Worm (Caenorhabditis elegans) whole organism, L2 larva: ENCODE results near the gene nhr-19.

Experiments
- C34F6.9 ChIP-seq: fragments of 150-350 bp; optimal IDR thresholded peaks from 2 replicates; lab custom pipeline; 2014; ENCODE audit warnings: missing biosample characterization, missing genetic modification characterization
- R02D3.7 ChIP-seq: fragments of 150-350 bp; optimal IDR thresholded peaks from 2 replicates; lab custom pipeline; 2014; ENCODE audit warnings: missing biosample characterization, missing genetic modification characterization
- ama-1 ChIP-seq: fragments of 150-350 bp; optimal IDR thresholded peaks from 2 replicates; lab custom pipeline; 2018; ENCODE audit warnings: inconsistent platforms
- blmp-1 ChIP-seq: sonication (generic microtip); optimal IDR thresholded peaks from 2 replicates; lab custom pipeline; 2017; ENCODE audit warnings: missing genetic modification characterization, mild to moderate bottlenecking, missing compliant biosample characterization, antibody characterized with exemption, moderate library complexity; ENCODE audit not compliant: insufficient read depth
- ceh-16 ChIP-seq: fragments of 150-350 bp; optimal IDR thresholded peaks from 2 replicates; lab custom pipeline; 2014; ENCODE audit warnings: missing biosample characterization, missing genetic modification characterization
- ceh-82 ChIP-seq: fragments of 150-350 bp; optimal IDR thresholded peaks from 2 replicates; lab custom pipeline; 2014; ENCODE audit warnings: missing biosample characterization, missing genetic modification characterization
- crh-2 ChIP-seq: sonication (generic microtip); optimal IDR thresholded peaks from 2 replicates; lab custom pipeline; 2017; ENCODE audit warnings: missing biosample characterization, missing genetic modification characterization
- egl-27 ChIP-seq: sonication (generic microtip); optimal IDR thresholded peaks from 3 replicates; lab custom pipeline; 2017; ENCODE audit warnings: missing biosample characterization, missing genetic modification reagents, missing genetic modification characterization
- elt-1 ChIP-seq: fragments of 150-350 bp; optimal IDR thresholded peaks from 2 replicates; lab custom pipeline; 2014; ENCODE audit warnings: missing biosample characterization, missing genetic modification characterization
- elt-3 ChIP-seq: sonication (generic microtip); optimal IDR thresholded peaks from 2 replicates; lab custom pipeline; 2017; ENCODE audit warnings: missing biosample characterization, missing genetic modification characterization
- fos-1 ChIP-seq: fragments of 150-350 bp; optimal IDR thresholded peaks from 2 replicates; lab custom pipeline; 2014; ENCODE audit warnings: missing biosample characterization, missing genetic modification characterization
- gmeb-1 ChIP-seq: fragments of 150-350 bp; optimal IDR thresholded peaks from 2 replicates; lab custom pipeline; 2014; ENCODE audit warnings: missing biosample characterization, missing genetic modification characterization
- lin-11 ChIP-seq: fragments of 150-350 bp; sonication (generic microtip); optimal IDR thresholded peaks from 2 replicates; lab custom pipeline; 2014; ENCODE audit warnings: missing biosample characterization, missing genetic modification characterization, inconsistent platforms, mixed read lengths
- lin-39 ChIP-seq: fragments of 150-350 bp; optimal IDR thresholded peaks from 2 replicates; lab custom pipeline; 2014; ENCODE audit warnings: missing biosample characterization, missing genetic modification reagents, missing genetic modification characterization
- lsy-2 ChIP-seq, 2 experiments: fragments of 150-350 bp in 1 of 2; sonication (generic microtip) in 1 of 2; optimal IDR thresholded peaks; 2 replicates each; lab custom pipeline; 2014 to 2017; ENCODE audit warnings: missing biosample characterization in 2 of 2, missing genetic modification characterization in 2 of 2
- mab-5 ChIP-seq: fragments of 150-350 bp; optimal IDR thresholded peaks from 2 replicates; lab custom pipeline; 2014; ENCODE audit warnings: missing biosample characterization, missing genetic modification characterization
- mbf-1 ChIP-seq: sonication (generic microtip); optimal IDR thresholded peaks from 2 replicates; lab custom pipeline; 2017; ENCODE audit warnings: missing biosample characterization, missing genetic modification characterization
- mdl-1 ChIP-seq, 2 experiments: fragments of 150-350 bp in 1 of 2; sonication (generic microtip) in 1 of 2; optimal IDR thresholded peaks; 2 replicates each; lab custom pipeline; 2017; ENCODE audit warnings: missing biosample characterization in 2 of 2, missing genetic modification characterization in 2 of 2
- nhr-129 ChIP-seq: fragments of 150-350 bp; optimal IDR thresholded peaks from 2 replicates; lab custom pipeline; 2014; ENCODE audit warnings: missing biosample characterization, missing genetic modification characterization
- nhr-21 ChIP-seq: fragments of 150-350 bp; optimal IDR thresholded peaks from 2 replicates; lab custom pipeline; 2014; ENCODE audit warnings: missing biosample characterization, missing genetic modification characterization
- nhr-237 ChIP-seq: fragments of 150-350 bp; optimal IDR thresholded peaks from 2 replicates; lab custom pipeline; 2014; ENCODE audit warnings: missing biosample characterization, missing genetic modification characterization
- nhr-25 ChIP-seq: fragments of 150-350 bp; sonication (generic microtip); optimal IDR thresholded peaks from 3 replicates; lab custom pipeline; 2014; ENCODE audit warnings: missing biosample characterization, missing genetic modification characterization
- sem-4 ChIP-seq: fragments of 150-350 bp; optimal IDR thresholded peaks from 2 replicates; lab custom pipeline; 2014; ENCODE audit warnings: missing biosample characterization, missing genetic modification reagents, missing genetic modification characterization
- skn-1 ChIP-seq: sonication (generic microtip); optimal IDR thresholded peaks from 2 replicates; lab custom pipeline; 2017; ENCODE audit warnings: missing biosample characterization, missing genetic modification characterization
- sma-3 ChIP-seq: sonication (generic microtip); optimal IDR thresholded peaks from 2 replicates; lab custom pipeline; 2016; ENCODE audit warnings: missing genetic modification reagents, missing genetic modification characterization, missing compliant biosample characterization
- sma-9 ChIP-seq, 2 experiments: fragments of 150-350 bp in 1 of 2; sonication (generic microtip) in 1 of 2; optimal IDR thresholded peaks; 2 replicates each; lab custom pipeline; 2014 to 2016; ENCODE audit warnings: missing genetic modification characterization in 2 of 2, mild to moderate bottlenecking in 1 of 2, missing biosample characterization in 1 of 2, missing compliant biosample characterization in 1 of 2, missing genetic modification reagents in 1 of 2, moderate library complexity in 1 of 2
- snpc-4 ChIP-seq: fragments of 150-350 bp; optimal IDR thresholded peaks from 2 replicates; lab custom pipeline; 2014; ENCODE audit warnings: missing biosample characterization, missing genetic modification characterization
- unc-55 ChIP-seq: fragments of 150-350 bp; sonication (generic microtip); optimal IDR thresholded peaks from 3 replicates; lab custom pipeline; 2014; ENCODE audit warnings: missing biosample characterization, missing genetic modification reagents, missing genetic modification characterization
- zag-1 ChIP-seq: fragments of 150-350 bp; optimal IDR thresholded peaks from 2 replicates; lab custom pipeline; 2014; ENCODE audit warnings: missing biosample characterization, missing genetic modification characterization
- ztf-1 ChIP-seq: fragments of 200-800 bp; sonication (Bioruptor generic); conservative IDR thresholded peaks from 2 replicates; pipeline ENCODE4 v1.3.6; 2022; ENCODE audit warnings: missing genetic modification characterization, missing compliant biosample characterization
- ztf-4 ChIP-seq: fragments of 150-350 bp; optimal IDR thresholded peaks from 2 replicates; lab custom pipeline; 2014; ENCODE audit warnings: missing biosample characterization, missing genetic modification characterization

nhr-19 gene

ce11 chrII:9605336-9605735 lies at the start of gene nhr-19:
Gene nhr-19, minus strand, starts transcription at chrII:9605526.
- TF ChIP-seq lin-11 (tag; lab: Kevin White, UChicago): no peak
- no peak for TF ChIP-seq unc-55 (GFP tag; lab: Kevin White, UChicago)
- peak; percentile 59 for TF ChIP-seq sma-9 (GFP tag; optimal IDR thresholded peaks at IDR 0.05; lab: Kevin White, UChicago)
- no peak for TF ChIP-seq sma-9 (tag; optimal IDR thresholded peaks at IDR 0.05; lab: Kevin White, UChicago)
- no peak for TF ChIP-seq elt-1 (tag; lab: Kevin White, UChicago)
- peak in 1 of 2 experiments; percentile 20 for TF ChIP-seq lsy-2 (tag; optimal IDR thresholded peaks at IDR 0.05; lab: Kevin White, UChicago)
- TF ChIP-seq crh-2 (tag; lab: Kevin White, UChicago): peak; percentile 52
- TF ChIP-seq nhr-129: peak; percentile 65
- TF ChIP-seq nhr-25 (tag; lab: Kevin White, UChicago): peak; percentile 17
- TF ChIP-seq nhr-237 (tag; lab: Kevin White, UChicago): no peak

ce11 chrII:9653679-9654078 lies 48.4 kb upstream of the nhr-19 start, which contains the start of gene ZK1307.2:
Gene ZK1307.2, minus strand, starts transcription at chrII:9653952.
- no peak for TF ChIP-seq egl-27 (tag; lab: Kevin White, UChicago)
- peak; percentile 32 for TF ChIP-seq nhr-25 (tag; lab: Kevin White, UChicago)

- TF ChIP-seq gmeb-1 (tag; lab: Kevin White, UChicago): no peak
- TF ChIP-seq lin-39 (tag; lab: Kevin White, UChicago): no peak
- TF ChIP-seq mdl-1 (tag; optimal IDR thresholded peaks at IDR 0.05; lab: Kevin White, UChicago): no peak
- no peak for TF ChIP-seq egl-27 (tag; lab: Kevin White, UChicago)
- no peak for TF ChIP-seq elt-3 (tag; lab: Kevin White, UChicago)
- TF ChIP-seq ama-1 (lab: Kevin White, UChicago): no peak
- TF ChIP-seq lsy-2 (tag; optimal IDR thresholded peaks at IDR 0.05; lab: Kevin White, UChicago): no peak
- no peak for TF ChIP-seq sma-3 (GFP tag; lab: Kevin White, UChicago)
- no peak for TF ChIP-seq C34F6.9
- no peak for TF ChIP-seq nhr-129
Observed at ce11 chrII:9652919-9653318, 47.6 kb upstream of the nhr-19 start, which contains the start of gene ZK1307.3. Gene ZK1307.3, minus strand, starts transcription at chrII:9653019.

- no peak for TF ChIP-seq C34F6.9
- TF ChIP-seq zag-1 (tag; lab: Kevin White, UChicago): no peak
- TF ChIP-seq mab-5 (tag; lab: Kevin White, UChicago): no peak
- no peak for TF ChIP-seq lin-39 (tag; lab: Kevin White, UChicago)
- no peak for TF ChIP-seq snpc-4 (tag; lab: Kevin White, UChicago)
- TF ChIP-seq sma-9 (GFP tag; optimal IDR thresholded peaks at IDR 0.05; lab: Kevin White, UChicago): no peak
- no peak for TF ChIP-seq sma-9 (tag; optimal IDR thresholded peaks at IDR 0.05; lab: Kevin White, UChicago)
Observed at ce11 chrII:9651700-9652099, 46.4 kb upstream of the nhr-19 start, which contains the start of gene ZK1307.4. Gene ZK1307.4, minus strand, starts transcription at chrII:9651800.

- TF ChIP-seq nhr-21 (tag; lab: Kevin White, UChicago): no peak
- no peak for TF ChIP-seq crh-2 (tag; lab: Kevin White, UChicago)
- TF ChIP-seq ceh-16 (tag; lab: Kevin White, UChicago): no peak
- TF ChIP-seq ztf-4 (tag; lab: Kevin White, UChicago): no peak
- TF ChIP-seq blmp-1 (tag; lab: Kevin White, UChicago): no peak
- no peak for TF ChIP-seq lin-11 (tag; lab: Kevin White, UChicago)
- TF ChIP-seq zag-1 (tag; lab: Kevin White, UChicago): no peak
- no peak for TF ChIP-seq skn-1 (tag; lab: Kevin White, UChicago)
- TF ChIP-seq, all 48 proteins: peak for 0
Observed at ce11 chrII:9649191-9649590, 43.9 kb upstream of the nhr-19 start, which contains the start of gene ZK1307.9. Gene ZK1307.9, plus strand, starts transcription at chrII:9649491.

ce11 chrII:9646928-9647838 lies 41.9 kb upstream of the nhr-19 start, which contains the start of gene sqv-8:
Gene sqv-8, plus strand, starts transcription at chrII:9646978.
- TF ChIP-seq C34F6.9: peak; percentile 82
- no peak for TF ChIP-seq ama-1 (lab: Kevin White, UChicago)
- no peak for TF ChIP-seq nhr-25 (tag; lab: Kevin White, UChicago)
- TF ChIP-seq sma-9 (GFP tag; optimal IDR thresholded peaks at IDR 0.05; lab: Kevin White, UChicago): peak; percentile 32
- TF ChIP-seq sma-9 (tag; optimal IDR thresholded peaks at IDR 0.05; lab: Kevin White, UChicago): no peak
- TF ChIP-seq R02D3.7 (tag; lab: Kevin White, UChicago): no peak
- peak in 1 of 2 experiments; percentile 34 for TF ChIP-seq lsy-2 (tag; optimal IDR thresholded peaks at IDR 0.05; lab: Kevin White, UChicago)
- peak; percentile 27 for TF ChIP-seq nhr-129
- no peak for TF ChIP-seq egl-27 (tag; lab: Kevin White, UChicago)
- peak; percentile 16 for TF ChIP-seq fos-1 (tag; lab: Kevin White, UChicago)
- TF ChIP-seq sem-4 (tag; lab: Kevin White, UChicago): no peak
- no peak for TF ChIP-seq ceh-82 (tag; lab: Kevin White, UChicago)
- TF ChIP-seq mbf-1 (tag; lab: Kevin White, UChicago): no peak
- no peak for TF ChIP-seq lin-11 (tag; lab: Kevin White, UChicago)
- peak; percentile 33 for TF ChIP-seq unc-55 (GFP tag; lab: Kevin White, UChicago)
- TF ChIP-seq ztf-1 (GFP tag; lab: Robert Waterston, UW): no peak
- TF ChIP-seq gmeb-1 (tag; lab: Kevin White, UChicago): no peak
- peak; percentile 21 for TF ChIP-seq crh-2 (tag; lab: Kevin White, UChicago)
